Fruit fly (Drosophila melanogaster): ENCODE data around the gene CG31777.

DNA sequence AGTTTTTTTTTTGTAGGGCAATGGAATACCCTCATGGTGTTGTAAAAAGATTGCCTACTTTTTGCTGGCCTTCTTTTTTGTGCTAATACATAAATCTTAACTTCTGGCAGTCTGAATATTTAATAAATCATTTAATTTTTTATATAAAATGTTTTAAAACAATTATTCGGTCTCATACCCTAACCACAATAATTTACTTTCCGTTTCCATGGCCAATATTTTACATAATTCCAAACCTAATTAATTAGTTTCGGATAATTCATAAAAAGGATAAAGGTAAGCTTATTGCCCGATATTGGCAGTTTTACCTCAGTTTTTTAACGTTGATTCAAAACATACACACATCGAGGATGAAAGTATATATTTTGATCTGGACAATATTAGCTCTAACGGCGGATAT lies 7.0 kb downstream of the CG31777 start, which contains the start of gene CG42465:
- no peak for TF ChIP-seq Myc (optimal IDR thresholded peaks at IDR 0.05)
- TF ChIP-seq usp (GFP tag; optimal IDR thresholded peaks at IDR 0.05): no peak

Data from whole organism, wandering third instar larva.